Worm (Caenorhabditis elegans): ENCODE data around the gene ubc-20.

Gene ubc-20

ce11 chrIII:147570-148076 lies 41.0 kb upstream of the ubc-20 start, which contains the start of gene sqst-5:
TSS of gene sqst-5 (minus strand) at chrIII:147620.
- TF ChIP-seq aly-2 (tag; optimal IDR thresholded peaks at IDR 0.05) = no peak
- no peak for TF ChIP-seq ama-1 (optimal IDR thresholded peaks at IDR 0.05)
- no peak for TF ChIP-seq ztf-4 (tag; optimal IDR thresholded peaks at IDR 0.05)
- no peak for TF ChIP-seq nhr-25 (tag; optimal IDR thresholded peaks at IDR 0.05)
- no peak for TF ChIP-seq sma-9 (GFP tag; optimal IDR thresholded peaks at IDR 0.05)
- no peak for TF ChIP-seq sma-9 (tag; optimal IDR thresholded peaks at IDR 0.05)
- TF ChIP-seq skn-1 (tag; optimal IDR thresholded peaks at IDR 0.05) = no peak
- no peak for TF ChIP-seq nhr-237 (tag; optimal IDR thresholded peaks at IDR 0.05)
- TF ChIP-seq ztf-11 (tag; optimal IDR thresholded peaks at IDR 0.05) = no peak
- peak; percentile 65 for TF ChIP-seq fos-1 (tag; optimal IDR thresholded peaks at IDR 0.05)
- TF ChIP-seq ceh-82 (tag; optimal IDR thresholded peaks at IDR 0.05) = no peak
- TF ChIP-seq elt-1 (tag; optimal IDR thresholded peaks at IDR 0.05) = no peak
- TF ChIP-seq gmeb-1 (tag; optimal IDR thresholded peaks at IDR 0.05) = peak; percentile 4
- TF ChIP-seq Y55F3AM.14 (GFP tag; optimal IDR thresholded peaks at IDR 0.05) = no peak
- TF ChIP-seq nhr-77 (tag; optimal IDR thresholded peaks at IDR 0.05) = no peak

- TF ChIP-seq egl-27 (tag; optimal IDR thresholded peaks at IDR 0.05) = no peak
- no peak for TF ChIP-seq unc-39 (tag; optimal IDR thresholded peaks at IDR 0.05)
- no peak for TF ChIP-seq ceh-16 (tag; optimal IDR thresholded peaks at IDR 0.05)
- TF ChIP-seq C34F6.9 (tag; optimal IDR thresholded peaks at IDR 0.05) = no peak
- TF ChIP-seq ztf-4 (tag; optimal IDR thresholded peaks at IDR 0.05) = no peak
Observed at ce11 chrIII:149132-149531, 39.5 kb upstream of the ubc-20 start.

DNA sequence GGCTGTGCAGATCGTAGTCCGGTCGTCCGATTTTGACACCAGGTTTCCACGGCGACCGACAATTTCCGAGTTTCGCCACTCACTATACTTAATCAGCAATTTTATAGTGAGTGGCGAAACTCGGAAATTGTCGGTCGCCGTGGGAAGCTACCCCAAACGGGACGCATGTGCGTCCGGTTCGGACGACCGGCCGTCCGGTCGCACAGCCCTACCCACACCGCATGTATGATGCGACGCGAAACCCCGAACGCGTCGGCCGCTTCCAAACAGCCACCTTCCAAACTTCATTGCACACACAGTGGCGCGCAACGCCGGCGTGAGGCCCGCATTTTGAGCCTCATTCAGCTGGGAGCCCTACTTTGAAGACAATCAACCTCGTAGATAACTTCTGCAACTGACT lies 37.6 kb upstream of the ubc-20 start:
- TF ChIP-seq nhr-129 (tag; optimal IDR thresholded peaks at IDR 0.05) (no peak), skn-1 (tag; optimal IDR thresholded peaks at IDR 0.05) (no peak), gmeb-1 (tag; optimal IDR thresholded peaks at IDR 0.05) (no peak), sma-3 (GFP tag; optimal IDR thresholded peaks at IDR 0.05) (no peak), nhr-237 (tag; optimal IDR thresholded peaks at IDR 0.05) (no peak), ceh-16 (tag; optimal IDR thresholded peaks at IDR 0.05) (no peak), nhr-77 (tag; optimal IDR thresholded peaks at IDR 0.05) (no peak), unc-62 (GFP tag; optimal IDR thresholded peaks at IDR 0.05) (no peak), crh-2 (tag; optimal IDR thresholded peaks at IDR 0.05) (no peak), egl-27 (tag; optimal IDR thresholded peaks at IDR 0.05) (no peak), lin-11 (tag; optimal IDR thresholded peaks at IDR 0.05) (no peak), peb-1 (tag; optimal IDR thresholded peaks at IDR 0.05) (no peak)

DNA sequence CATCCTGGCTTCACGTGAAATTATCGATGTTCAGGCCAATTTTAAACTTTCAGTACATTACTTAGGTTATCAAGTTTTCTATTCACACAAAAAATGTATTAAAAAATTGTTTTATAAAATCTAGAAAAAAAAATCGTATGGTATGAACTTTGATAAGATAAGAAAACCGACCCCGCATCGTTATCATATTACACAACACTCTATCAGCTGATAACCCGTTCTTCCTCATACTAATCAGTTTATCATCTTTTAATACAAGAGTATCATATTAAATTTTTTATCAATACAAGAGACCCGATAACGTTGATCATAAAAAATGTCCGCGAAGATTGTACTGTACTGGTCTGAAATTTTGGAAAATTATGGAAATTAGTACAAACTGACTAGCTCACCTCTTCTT lies 34.5 kb upstream of the ubc-20 start:
- TF ChIP-seq fos-1 (tag; optimal IDR thresholded peaks at IDR 0.05) = peak; percentile 100
- no peak for TF ChIP-seq mdl-1 (tag; optimal IDR thresholded peaks at IDR 0.05)
- peak; percentile 71 for TF ChIP-seq crh-2 (tag; optimal IDR thresholded peaks at IDR 0.05)
- TF ChIP-seq lsy-2 (tag; optimal IDR thresholded peaks at IDR 0.05) = no peak
- no peak for TF ChIP-seq ztf-1 (GFP tag; conservative IDR thresholded peaks at IDR 0.05)
- peak; percentile 55 for TF ChIP-seq egl-27 (tag; optimal IDR thresholded peaks at IDR 0.05)
- peak; percentile 34 for TF ChIP-seq skn-1 (tag; optimal IDR thresholded peaks at IDR 0.05)
- no peak for TF ChIP-seq blmp-1 (tag; optimal IDR thresholded peaks at IDR 0.05; ENCODE audit: insufficient read depth)
- peak; percentile 72 for TF ChIP-seq sma-9 (GFP tag; optimal IDR thresholded peaks at IDR 0.05)
- TF ChIP-seq sma-9 (tag; optimal IDR thresholded peaks at IDR 0.05) = no peak
- peak; percentile 17 for TF ChIP-seq sma-3 (GFP tag; optimal IDR thresholded peaks at IDR 0.05)
- TF ChIP-seq unc-62 (GFP tag; optimal IDR thresholded peaks at IDR 0.05) = no peak
- peak; percentile 61 for TF ChIP-seq gmeb-1 (tag; optimal IDR thresholded peaks at IDR 0.05)
- TF ChIP-seq nhr-10 (tag; optimal IDR thresholded peaks at IDR 0.05) = no peak

- TF ChIP-seq fos-1 (tag; optimal IDR thresholded peaks at IDR 0.05) = no peak
- no peak for TF ChIP-seq nhr-23 (tag; optimal IDR thresholded peaks at IDR 0.05)
- TF ChIP-seq Y55F3AM.14 (GFP tag; optimal IDR thresholded peaks at IDR 0.05) = no peak
- TF ChIP-seq nhr-129 (tag; optimal IDR thresholded peaks at IDR 0.05) = no peak
- TF ChIP-seq ztf-4 (tag; optimal IDR thresholded peaks at IDR 0.05) = no peak
- no peak for TF ChIP-seq C34F6.9 (tag; optimal IDR thresholded peaks at IDR 0.05)
- TF ChIP-seq nhr-237 (tag; optimal IDR thresholded peaks at IDR 0.05) = no peak
- no peak for TF ChIP-seq sma-3 (GFP tag; optimal IDR thresholded peaks at IDR 0.05)
- no peak for TF ChIP-seq nhr-21 (tag; optimal IDR thresholded peaks at IDR 0.05)
- no peak for TF ChIP-seq nhr-12 (tag; optimal IDR thresholded peaks at IDR 0.05)
- no peak for TF ChIP-seq unc-55 (GFP tag; optimal IDR thresholded peaks at IDR 0.05)
- no peak for TF ChIP-seq lsy-2 (tag; optimal IDR thresholded peaks at IDR 0.05)
- TF ChIP-seq zag-1 (tag; optimal IDR thresholded peaks at IDR 0.05) = no peak
- no peak for TF ChIP-seq nhr-25 (tag; optimal IDR thresholded peaks at IDR 0.05)
Observed at ce11 chrIII:156645-157044, 32.0 kb upstream of the ubc-20 start, which contains the start of the genes zig-13 and ver-1. TSS of gene zig-13 (minus strand) at chrIII:156745. TSS of gene ver-1 (plus strand) at chrIII:156824.
